Worm (Caenorhabditis elegans) whole organism, late embryonic: ENCODE measurements around the gene basl-1.

Experiments
- C38D4.7 ChIP-seq: fragments of 200-800 bp; sonication (Bioruptor generic); optimal IDR thresholded peaks from 2 replicates; lab custom pipeline; 2018; ENCODE audit warnings: mild to moderate bottlenecking, missing genetic modification characterization, moderate library complexity, missing compliant biosample characterization
- F13H6.1 ChIP-seq: sonication (generic microtip); optimal IDR thresholded peaks from 2 replicates; lab custom pipeline; 2016; ENCODE audit warnings: missing genetic modification characterization, missing compliant biosample characterization
- K02D7.2 ChIP-seq: sonication (generic microtip); optimal IDR thresholded peaks from 2 replicates; lab custom pipeline; 2017; ENCODE audit warnings: mild to moderate bottlenecking, missing genetic modification characterization, missing compliant biosample characterization
- K09A11.1 ChIP-seq: sonication (generic microtip); optimal IDR thresholded peaks from 2 replicates; lab custom pipeline; 2017; ENCODE audit warnings: antibody characterized with exemption, mild to moderate bottlenecking, missing genetic modification characterization, missing compliant biosample characterization; ENCODE audit not compliant: insufficient read depth
- ceh-14 ChIP-seq: sonication (generic microtip); optimal IDR thresholded peaks from 2 replicates; lab custom pipeline; 2016; ENCODE audit warnings: missing genotype, missing genetic modification characterization, missing compliant biosample characterization
- ceh-19 ChIP-seq: fragments of 200-800 bp; sonication (Bioruptor generic); optimal IDR thresholded peaks from 2 replicates; lab custom pipeline; 2018; ENCODE audit warnings: mild to moderate bottlenecking, missing genetic modification characterization, missing compliant biosample characterization
- ceh-2 ChIP-seq: sonication (generic microtip); optimal IDR thresholded peaks from 2 replicates; lab custom pipeline; 2016; ENCODE audit warnings: missing genotype, missing genetic modification characterization, missing compliant biosample characterization
- ceh-34 ChIP-seq: sonication (generic microtip); optimal IDR thresholded peaks from 2 replicates; lab custom pipeline; 2016; ENCODE audit warnings: mild to moderate bottlenecking, missing genetic modification characterization, missing compliant biosample characterization
- ceh-9 ChIP-seq: sonication (generic microtip); optimal IDR thresholded peaks from 2 replicates; lab custom pipeline; 2016; ENCODE audit warnings: mild to moderate bottlenecking, missing genetic modification characterization, inconsistent platforms, missing compliant biosample characterization
- che-1 ChIP-seq: sonication (generic microtip); optimal IDR thresholded peaks from 2 replicates; lab custom pipeline; 2016; ENCODE audit warnings: mild to moderate bottlenecking, missing genetic modification characterization, missing compliant biosample characterization
- dmd-4 ChIP-seq: sonication (generic microtip); optimal IDR thresholded peaks from 2 replicates; lab custom pipeline; 2016; ENCODE audit warnings: borderline replicate concordance, missing genetic modification characterization, missing compliant biosample characterization
- dve-1 ChIP-seq: sonication (generic microtip); optimal IDR thresholded peaks from 2 replicates; lab custom pipeline; 2017; ENCODE audit warnings: antibody characterized with exemption, mild to moderate bottlenecking, missing genetic modification characterization, missing compliant biosample characterization
- elt-2 ChIP-seq: sonication (generic microtip); optimal IDR thresholded peaks from 2 replicates; lab custom pipeline; 2016; ENCODE audit warnings: missing genetic modification reagents, missing genetic modification characterization, missing compliant biosample characterization
- elt-4 ChIP-seq: sonication (generic microtip); optimal IDR thresholded peaks from 2 replicates; lab custom pipeline; 2016; ENCODE audit warnings: missing genetic modification characterization, missing compliant biosample characterization
- ets-4 ChIP-seq: sonication (generic microtip); optimal IDR thresholded peaks from 2 replicates; lab custom pipeline; 2016; ENCODE audit warnings: missing genetic modification characterization, missing compliant biosample characterization
- fkh-10 ChIP-seq: fragments of 150-350 bp; optimal IDR thresholded peaks from 2 replicates; lab custom pipeline; 2014; ENCODE audit warnings: missing biosample characterization, missing genetic modification reagents, missing genetic modification characterization
- fkh-6 ChIP-seq: sonication (generic microtip); optimal IDR thresholded peaks from 2 replicates; lab custom pipeline; 2016; ENCODE audit warnings: missing genetic modification characterization, missing compliant biosample characterization
- hlh-13 ChIP-seq: fragments of 200-800 bp; sonication (Bioruptor generic); optimal IDR thresholded peaks from 2 replicates; lab custom pipeline; 2018; ENCODE audit warnings: mild to moderate bottlenecking, missing genetic modification characterization, missing compliant biosample characterization
- hlh-30 ChIP-seq: sonication (generic microtip); optimal IDR thresholded peaks from 2 replicates; lab custom pipeline; 2017; ENCODE audit warnings: antibody characterized with exemption, missing genetic modification characterization, missing compliant biosample characterization; ENCODE audit not compliant: insufficient read depth
- hlh-6 ChIP-seq: sonication (generic microtip); optimal IDR thresholded peaks from 2 replicates; lab custom pipeline; 2016; ENCODE audit warnings: missing genotype, missing genetic modification characterization, missing compliant biosample characterization
- hlh-8 ChIP-seq: sonication (generic microtip); optimal IDR thresholded peaks from 2 replicates; lab custom pipeline; 2016; ENCODE audit warnings: missing genotype, missing genetic modification characterization, missing compliant biosample characterization
- lim-6 ChIP-seq: sonication (generic microtip); optimal IDR thresholded peaks from 2 replicates; lab custom pipeline; 2016; ENCODE audit warnings: missing genetic modification characterization, missing compliant biosample characterization
- madf-2 ChIP-seq: sonication (generic microtip); optimal IDR thresholded peaks from 2 replicates; lab custom pipeline; 2017; ENCODE audit warnings: missing genetic modification characterization, missing compliant biosample characterization
- mec-3 ChIP-seq: sonication (generic microtip); optimal IDR thresholded peaks from 2 replicates; lab custom pipeline; 2016; ENCODE audit warnings: borderline replicate concordance, missing genetic modification characterization, missing compliant biosample characterization
- nfya-1 ChIP-seq: sonication (generic microtip); optimal IDR thresholded peaks from 2 replicates; lab custom pipeline; 2017; ENCODE audit warnings: missing genetic modification characterization, mild to moderate bottlenecking, missing compliant biosample characterization, antibody characterized with exemption, moderate library complexity
- nhr-11 ChIP-seq: fragments of 150-350 bp; optimal IDR thresholded peaks from 2 replicates; lab custom pipeline; 2014; ENCODE audit warnings: missing biosample characterization, missing genetic modification characterization
- npax-4 ChIP-seq: sonication (generic microtip); optimal IDR thresholded peaks from 2 replicates; lab custom pipeline; 2016; ENCODE audit warnings: missing genetic modification characterization, missing compliant biosample characterization
- pag-3 ChIP-seq: sonication (generic microtip); optimal IDR thresholded peaks from 2 replicates; lab custom pipeline; 2016; ENCODE audit warnings: missing compliant biosample characterization, missing genetic modification characterization, borderline replicate concordance
- pha-2 ChIP-seq: sonication (generic microtip); optimal IDR thresholded peaks from 2 replicates; lab custom pipeline; 2017; ENCODE audit warnings: mild to moderate bottlenecking, missing genetic modification characterization, missing compliant biosample characterization
- pha-4 ChIP-seq: fragments of 150-350 bp; optimal IDR thresholded peaks from 2 replicates; lab custom pipeline; 2018; ENCODE audit warnings: missing biosample characterization, missing genetic modification reagents, missing genetic modification characterization
- pqm-1 ChIP-seq: sonication (generic microtip); optimal IDR thresholded peaks from 2 replicates; lab custom pipeline; 2016; ENCODE audit warnings: missing genetic modification characterization, missing compliant biosample characterization
- pros-1 ChIP-seq: fragments of 150-350 bp; optimal IDR thresholded peaks from 2 replicates; lab custom pipeline; 2014; ENCODE audit warnings: missing biosample characterization, missing genetic modification reagents, missing genetic modification characterization
- sdc-2 ChIP-seq: sonication (generic microtip); optimal IDR thresholded peaks from 2 replicates; lab custom pipeline; 2016; ENCODE audit warnings: missing genotype, missing genetic modification characterization, missing compliant biosample characterization
- tbx-7 ChIP-seq: sonication (generic microtip); optimal IDR thresholded peaks from 2 replicates; lab custom pipeline; 2016; ENCODE audit warnings: missing genotype, missing genetic modification characterization, missing compliant biosample characterization
- unc-42 ChIP-seq: sonication (generic microtip); optimal IDR thresholded peaks from 2 replicates; lab custom pipeline; 2016; ENCODE audit warnings: missing genotype, missing genetic modification characterization, missing compliant biosample characterization
- unc-55 ChIP-seq: sonication (generic microtip); optimal IDR thresholded peaks from 2 replicates; lab custom pipeline; 2017; ENCODE audit warnings: missing biosample characterization, missing genetic modification reagents, missing genetic modification characterization
- unc-86 ChIP-seq: sonication (generic microtip); optimal IDR thresholded peaks from 2 replicates; lab custom pipeline; 2016; ENCODE audit warnings: missing genetic modification characterization, missing compliant biosample characterization
- zip-5 ChIP-seq: sonication (generic microtip); optimal IDR thresholded peaks from 2 replicates; lab custom pipeline; 2016; ENCODE audit warnings: missing genetic modification characterization, missing compliant biosample characterization
- ztf-16 ChIP-seq: sonication (generic microtip); optimal IDR thresholded peaks from 2 replicates; lab custom pipeline; 2017; ENCODE audit warnings: missing genetic modification characterization, missing compliant biosample characterization

Gene basl-1

ce11 chrIII:5634509-5634908 lies 19.8 kb downstream of the basl-1 start:
- peak; percentile 8 for TF ChIP-seq unc-42 (tag; lab: Kevin White, UChicago)
- TF ChIP-seq ztf-16 (tag; lab: Kevin White, UChicago): no peak
- no peak for TF ChIP-seq pha-4 (tag; lab: Kevin White, UChicago)
- no peak for TF ChIP-seq dmd-4 (tag; lab: Kevin White, UChicago)
- no peak for TF ChIP-seq ceh-2 (tag; lab: Kevin White, UChicago)

ce11 chrIII:5635179-5635578 lies 20.4 kb downstream of the basl-1 start, which contains the start of gene ckk-1:
TSS of gene ckk-1 (plus strand) at chrIII:5635479.
- no peak for TF ChIP-seq elt-4 (tag; lab: Kevin White, UChicago)
- TF ChIP-seq ceh-19 (GFP tag; lab: Kevin White, UChicago): no peak

ce11 chrIII:5639893-5640292 lies 25.1 kb downstream of the basl-1 start:
- no peak for TF ChIP-seq ceh-9 (tag; lab: Kevin White, UChicago)
- no peak for TF ChIP-seq nhr-11 (tag; lab: Kevin White, UChicago)
- no peak for TF ChIP-seq elt-2 (tag; lab: Kevin White, UChicago)
- TF ChIP-seq nfya-1 (tag; lab: Kevin White, UChicago): peak; percentile 47
- peak; percentile 3 for TF ChIP-seq unc-42 (tag; lab: Kevin White, UChicago)
- TF ChIP-seq tbx-7 (tag; lab: Kevin White, UChicago): no peak
- no peak for TF ChIP-seq pros-1 (tag; lab: Kevin White, UChicago)

ce11 chrIII:5642692-5643091 lies 27.9 kb downstream of the basl-1 start:
- TF ChIP-seq K09A11.1 (tag; lab: Kevin White, UChicago) (no peak), hlh-30 (peak; percentile 51), sdc-2 (no peak), lim-6 (tag; lab: Kevin White, UChicago) (no peak), ceh-14 (tag; lab: Kevin White, UChicago) (peak; percentile 69)

- TF ChIP-seq pha-4 (tag; lab: Kevin White, UChicago) (no peak), pqm-1 (tag; lab: Kevin White, UChicago) (no peak), pha-2 (tag; lab: Kevin White, UChicago) (no peak), nhr-11 (tag; lab: Kevin White, UChicago) (no peak), F13H6.1 (tag; lab: Kevin White, UChicago) (no peak), fkh-6 (tag; lab: Kevin White, UChicago) (no peak), ceh-14 (tag; lab: Kevin White, UChicago) (no peak), ceh-2 (tag; lab: Kevin White, UChicago) (no peak), mec-3 (tag; lab: Kevin White, UChicago) (no peak), madf-2 (tag; lab: Kevin White, UChicago) (no peak), K02D7.2 (tag; lab: Kevin White, UChicago) (no peak), elt-2 (tag; lab: Kevin White, UChicago) (no peak), tbx-7 (tag; lab: Kevin White, UChicago) (no peak), lim-6 (tag; lab: Kevin White, UChicago) (no peak), C38D4.7 (GFP tag; lab: Kevin White, UChicago) (no peak), ceh-19 (GFP tag; lab: Kevin White, UChicago) (no peak), unc-55 (GFP tag; lab: Kevin White, UChicago) (no peak), ceh-9 (tag; lab: Kevin White, UChicago) (no peak), fkh-10 (GFP tag; lab: Kevin White, UChicago) (no peak)
These were observed 39.0 kb downstream of the basl-1 start for ce11 chrIII:5653692-5654105.

- no peak for TF ChIP-seq pag-3 (tag; lab: Kevin White, UChicago)
- TF ChIP-seq npax-4 (tag; lab: Kevin White, UChicago): no peak
- TF ChIP-seq mec-3 (tag; lab: Kevin White, UChicago): no peak
- no peak for TF ChIP-seq unc-42 (tag; lab: Kevin White, UChicago)
- no peak for TF ChIP-seq dve-1
- TF ChIP-seq zip-5: no peak
- no peak for TF ChIP-seq K02D7.2 (tag; lab: Kevin White, UChicago)
- no peak for TF ChIP-seq nfya-1 (tag; lab: Kevin White, UChicago)
- no peak for TF ChIP-seq ceh-34 (tag; lab: Kevin White, UChicago)
- TF ChIP-seq hlh-6 (tag; lab: Kevin White, UChicago): no peak
- no peak for TF ChIP-seq unc-86 (tag; lab: Kevin White, UChicago)
- no peak for TF ChIP-seq pros-1 (tag; lab: Kevin White, UChicago)
- TF ChIP-seq ceh-19 (GFP tag; lab: Kevin White, UChicago): no peak
- no peak for TF ChIP-seq hlh-13 (GFP tag; lab: Kevin White, UChicago)
- TF ChIP-seq ets-4 (tag; lab: Kevin White, UChicago): no peak
- no peak for TF ChIP-seq hlh-8 (tag; lab: Kevin White, UChicago)
- TF ChIP-seq dmd-4 (tag; lab: Kevin White, UChicago): no peak
- no peak for TF ChIP-seq che-1 (tag; lab: Kevin White, UChicago)
- TF ChIP-seq, all 69 proteins: peak for 0
These were observed 42.2 kb downstream of the basl-1 start, which contains the start of gene sdz-21 for ce11 chrIII:5656941-5657340. TSS of gene sdz-21 (minus strand) at chrIII:5657041.
